Fruit fly (Drosophila melanogaster): Measurements from ENCODE around the gene dwg.
A peak's percentile ranks its signal among the peaks of the same experiment; 100 is the strongest.

dwg gene

DNA sequence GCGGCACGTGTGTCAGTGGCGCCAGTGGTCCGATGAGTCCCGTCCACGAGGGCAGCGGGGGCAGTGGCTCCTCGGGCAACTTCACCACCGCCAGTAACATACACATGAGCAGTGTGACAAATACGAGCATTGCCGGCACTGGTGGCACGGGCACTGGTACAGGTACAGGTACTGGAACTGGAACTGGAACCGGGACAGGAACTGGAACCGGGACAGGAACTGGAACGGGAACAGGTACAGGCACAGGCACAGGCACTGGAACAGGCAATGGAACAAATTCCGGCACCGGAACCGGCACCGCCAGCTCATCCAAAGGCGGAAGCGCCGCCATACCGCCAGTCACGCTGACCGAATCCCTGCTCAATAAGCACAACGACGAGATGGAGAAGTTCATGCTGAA lies 37.1 kb upstream of the dwg start:
- TF ChIP-seq Hr4 (GFP tag; optimal IDR thresholded peaks at IDR 0.05) (no peak), CG10631 (GFP tag; optimal IDR thresholded peaks at IDR 0.05) (no peak), CG4318 (GFP tag; optimal IDR thresholded peaks at IDR 0.05) (no peak)

DNA sequence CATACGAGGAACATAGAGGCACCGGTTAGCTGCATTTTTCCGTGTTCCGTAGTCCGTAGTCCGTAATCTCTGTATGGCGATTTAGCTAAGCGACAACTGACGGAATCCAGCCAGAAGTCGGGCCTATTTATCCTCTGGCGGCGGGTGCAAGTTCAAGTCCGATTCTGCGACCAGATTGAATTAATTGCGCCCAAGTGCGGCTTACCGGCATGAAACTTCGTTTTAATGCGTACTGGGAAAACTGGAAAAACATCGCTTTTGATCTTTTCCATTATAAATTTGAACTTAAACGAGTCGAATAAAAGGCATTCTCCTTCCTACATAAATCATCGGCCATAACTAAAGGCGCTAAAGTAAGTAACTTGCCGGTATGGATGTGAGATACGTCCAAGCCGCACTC lies 33.7 kb upstream of the dwg start, which contains the start of gene dyw:
Gene dyw, minus strand, starts transcription at position 101 of the 400 bp plus-strand sequence.
- TF ChIP-seq CG10631 (GFP tag; optimal IDR thresholded peaks at IDR 0.05) = no peak
- no peak for TF ChIP-seq Lpt (GFP tag; optimal IDR thresholded peaks at IDR 0.05)
- no peak for TF ChIP-seq fkh (GFP tag; optimal IDR thresholded peaks at IDR 0.05)
- no peak for TF ChIP-seq esn (GFP tag; optimal IDR thresholded peaks at IDR 0.05)

DNA sequence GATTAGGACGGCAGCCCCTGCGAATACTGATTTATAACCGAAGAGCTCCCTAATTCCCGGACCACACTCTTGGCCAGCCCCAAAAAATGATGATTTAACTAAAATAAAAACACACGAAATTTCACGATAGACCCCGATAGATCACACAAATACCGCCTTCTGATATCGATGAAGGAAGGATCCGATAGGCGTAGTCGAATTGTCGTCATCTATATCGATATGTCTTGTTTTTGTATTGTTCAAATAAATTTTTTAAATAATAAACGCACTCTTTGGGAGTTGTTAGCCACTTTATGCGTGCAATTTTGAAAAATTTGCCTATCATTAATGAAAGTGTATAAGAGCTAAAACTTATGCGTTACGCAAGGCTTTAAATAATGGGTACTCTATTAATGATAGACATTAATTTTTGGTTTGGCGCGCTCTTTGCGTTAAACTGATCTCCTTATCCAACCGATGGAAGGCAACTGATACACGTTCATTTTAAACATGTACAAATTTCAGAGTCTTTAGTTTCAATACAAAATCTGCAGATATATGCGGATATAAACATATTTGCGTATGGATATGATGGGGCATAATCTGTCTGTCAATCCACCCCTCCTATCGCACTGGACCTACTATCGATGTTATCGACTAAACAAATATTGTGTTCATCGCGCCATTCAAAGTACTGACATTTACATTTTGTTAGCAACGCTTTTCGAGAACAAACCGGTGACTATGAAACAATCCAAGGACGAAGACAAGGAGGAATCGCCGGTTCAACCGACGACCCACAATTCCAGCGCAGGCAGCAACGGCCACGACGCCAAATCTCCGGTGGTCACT lies 29.2 kb upstream of the dwg start, which contains the start of the genes Spg7 and Lint-O:
Gene Spg7, minus strand, starts transcription at position 148 of the 831 bp plus-strand sequence.
Gene Lint-O, plus strand, starts transcription at position 638 of the 831 bp plus-strand sequence.
- no peak for TF ChIP-seq CG6808 (GFP tag; optimal IDR thresholded peaks at IDR 0.05)
- peak; percentile 70 for TF ChIP-seq fkh (GFP tag; optimal IDR thresholded peaks at IDR 0.05)

DNA sequence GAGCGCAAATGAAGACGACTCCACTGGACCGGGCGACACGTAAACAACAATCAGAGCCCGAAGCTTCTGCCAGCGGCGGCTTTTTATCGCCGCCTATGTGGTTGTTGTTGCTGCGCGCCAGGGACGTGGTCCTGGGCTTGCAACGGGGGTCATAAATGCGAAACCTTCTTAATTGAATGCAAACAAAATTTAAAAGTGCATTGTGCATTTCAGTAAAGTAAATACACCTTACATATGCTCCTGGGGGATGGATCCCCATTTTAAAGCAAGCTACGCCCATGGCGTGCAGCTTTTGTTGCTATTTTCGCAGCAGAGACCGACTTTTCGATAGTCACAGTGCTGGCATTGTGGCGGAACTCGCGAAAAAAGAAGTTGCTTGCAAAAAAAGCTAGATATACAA lies 23.8 kb upstream of the dwg start, which contains the start of gene Ugalt:
Gene Ugalt, minus strand, starts transcription at position 160 of the 400 bp plus-strand sequence.
- peak; percentile 100 for TF ChIP-seq acj6 (GFP tag; optimal IDR thresholded peaks at IDR 0.05)
- TF ChIP-seq CG6854 (GFP tag; optimal IDR thresholded peaks at IDR 0.05) = peak; percentile 100
- peak; percentile 99 for TF ChIP-seq fd85E (GFP tag; optimal IDR thresholded peaks at IDR 0.05)
- TF ChIP-seq CG11762 (GFP tag; optimal IDR thresholded peaks at IDR 0.05; ENCODE audit: insufficient read depth) = peak; percentile 100
- TF ChIP-seq CG10631 (GFP tag; optimal IDR thresholded peaks at IDR 0.05) = peak; percentile 100
- peak; percentile 100 for TF ChIP-seq CG8632 (GFP tag; optimal IDR thresholded peaks at IDR 0.05)
- TF ChIP-seq CG1621 (tag; optimal IDR thresholded peaks at IDR 0.05) = peak; percentile 100
- TF ChIP-seq CG3919 (GFP tag; optimal IDR thresholded peaks at IDR 0.05) = peak; percentile 100
- TF ChIP-seq CG9139 (GFP tag; optimal IDR thresholded peaks at IDR 0.05) = peak; percentile 100
- TF ChIP-seq CG6163 (GFP tag; IDR thresholded peaks at IDR 0.05) = peak; percentile 100
- peak; percentile 100 for TF ChIP-seq CG16779 (tag; optimal IDR thresholded peaks at IDR 0.05)
- TF ChIP-seq Ets96B (tag; optimal IDR thresholded peaks at IDR 0.05) = peak; percentile 100
- TF ChIP-seq Smox (GFP tag; optimal IDR thresholded peaks at IDR 0.05) = peak; percentile 100
- peak; percentile 100 for TF ChIP-seq Blimp-1 (GFP tag; optimal IDR thresholded peaks at IDR 0.05)
- peak; percentile 100 for TF ChIP-seq eg (GFP tag; IDR thresholded peaks at IDR 0.05)
- peak; percentile 100 for TF ChIP-seq net (GFP tag; optimal IDR thresholded peaks at IDR 0.05)
- TF ChIP-seq spab (GFP tag; optimal IDR thresholded peaks at IDR 0.05) = peak; percentile 100
- TF ChIP-seq Eip75B (GFP tag; optimal IDR thresholded peaks at IDR 0.05) = peak; percentile 100
- peak; percentile 100 for TF ChIP-seq Lpt (GFP tag; optimal IDR thresholded peaks at IDR 0.05)
- peak; percentile 100 for TF ChIP-seq Sox15 (GFP tag; optimal IDR thresholded peaks at IDR 0.05)
- peak; percentile 100 for TF ChIP-seq lz (GFP tag; optimal IDR thresholded peaks at IDR 0.05)
- TF ChIP-seq CG6276 (GFP tag; optimal IDR thresholded peaks at IDR 0.05) = peak; percentile 100
- TF ChIP-seq CG6808 (GFP tag; optimal IDR thresholded peaks at IDR 0.05) = peak; percentile 100
- peak; percentile 100 for TF ChIP-seq salr (GFP tag; optimal IDR thresholded peaks at IDR 0.05)
- TF ChIP-seq Hr38 (GFP tag; optimal IDR thresholded peaks at IDR 0.05) = peak; percentile 100
- peak; percentile 100 for TF ChIP-seq OdsH (GFP tag; optimal IDR thresholded peaks at IDR 0.05)
- peak; percentile 100 for TF ChIP-seq CG10669 (GFP tag; optimal IDR thresholded peaks at IDR 0.05)
- peak; percentile 100 for TF ChIP-seq ss (GFP tag; optimal IDR thresholded peaks at IDR 0.05)
- peak; percentile 100 for TF ChIP-seq fkh (GFP tag; optimal IDR thresholded peaks at IDR 0.05)
- peak; percentile 100 for TF ChIP-seq dsx (GFP tag; optimal IDR thresholded peaks at IDR 0.05; ENCODE audit: poor library complexity, severe bottlenecking)
- peak; percentile 100 for TF ChIP-seq topi (GFP tag; optimal IDR thresholded peaks at IDR 0.05)
- peak; percentile 100 for TF ChIP-seq Sox14 (GFP tag; optimal IDR thresholded peaks at IDR 0.05)
- TF ChIP-seq Ets21C (GFP tag; optimal IDR thresholded peaks at IDR 0.05) = peak; percentile 100
- TF ChIP-seq CG31627 (GFP tag; optimal IDR thresholded peaks at IDR 0.05) = peak; percentile 100
- TF ChIP-seq svp (GFP tag) = peak; percentile 100
- TF ChIP-seq cyc (GFP tag; optimal IDR thresholded peaks at IDR 0.05) = peak; percentile 100
- peak; percentile 100 for TF ChIP-seq Gug (GFP tag; IDR thresholded peaks at IDR 0.05)
- peak; percentile 100 for TF ChIP-seq achi (GFP tag; optimal IDR thresholded peaks at IDR 0.05)
- TF ChIP-seq CG15336 (GFP tag; IDR thresholded peaks at IDR 0.05) = peak; percentile 100

All from whole organism, prepupa.